Fruit fly (Drosophila melanogaster) whole organism, pupa: ENCODE data around the gene CG11349.
A peak's percentile ranks its signal among the peaks of the same experiment; 100 is the strongest.

Source experiments
- CG10348 ChIP-seq: fragments of 200-800 bp; sonication (Bioruptor generic); IDR thresholded peaks from 2 replicates; pipeline ENCODE4 v1.3.6; 2022; ENCODE audit warnings: missing biosample characterization, missing genetic modification characterization
- CG12605 ChIP-seq: fragments of 200-800 bp; sonication (Bioruptor generic); IDR thresholded peaks from 2 replicates; pipeline ENCODE4 v1.3.6; 2022; ENCODE audit warnings: missing biosample characterization, missing genetic modification characterization
- CG13204 ChIP-seq: fragments of 200-800 bp; sonication (Bioruptor generic); optimal IDR thresholded peaks from 2 replicates; lab custom pipeline; 2018; ENCODE audit warnings: missing biosample characterization, mild to moderate bottlenecking, missing genetic modification characterization, moderate library complexity
- CG14655 ChIP-seq: fragments of 200-800 bp; sonication (Bioruptor generic); optimal IDR thresholded peaks from 3 replicates; lab custom pipeline; 2017; ENCODE audit warnings: mild to moderate bottlenecking, missing biosample characterization, missing genetic modification reagents, missing genetic modification characterization
- CG15710 ChIP-seq: fragments of 200-800 bp; sonication (Bioruptor generic); optimal IDR thresholded peaks from 2 replicates; lab custom pipeline; 2018; ENCODE audit warnings: missing biosample characterization, mild to moderate bottlenecking, missing genetic modification characterization, moderate library complexity
- CG17806 ChIP-seq: fragments of 200-800 bp; sonication (Bioruptor generic); optimal IDR thresholded peaks from 2 replicates; lab custom pipeline; 2018; ENCODE audit warnings: missing biosample characterization, mild to moderate bottlenecking, missing genetic modification characterization, moderate library complexity
- CG32121 ChIP-seq: fragments of 200-800 bp; sonication (Bioruptor generic); IDR thresholded peaks from 2 replicates; pipeline ENCODE4 v1.3.6; 2022; ENCODE audit warnings: missing biosample characterization, missing genetic modification characterization
- CG34367 ChIP-seq: fragments of 200-800 bp; sonication (Bioruptor generic); optimal IDR thresholded peaks from 2 replicates; lab custom pipeline; 2018; ENCODE audit warnings: missing biosample characterization, mild to moderate bottlenecking, missing genetic modification characterization
- CG4496 ChIP-seq: fragments of 200-800 bp; sonication (Bioruptor generic); IDR thresholded peaks from 3 replicates; pipeline ENCODE4 v1.3.6; 2022; ENCODE audit warnings: missing biosample characterization, missing genetic modification characterization
- CG8159 ChIP-seq: fragments of 200-800 bp; sonication (Bioruptor generic); optimal IDR thresholded peaks from 3 replicates; lab custom pipeline; 2018; ENCODE audit warnings: missing biosample characterization, mild to moderate bottlenecking, missing genetic modification characterization, moderate library complexity
- CG8301 ChIP-seq: fragments of 200-800 bp; sonication (Bioruptor generic); optimal IDR thresholded peaks from 2 replicates; lab custom pipeline; 2018; ENCODE audit warnings: missing biosample characterization, mild to moderate bottlenecking, missing genetic modification characterization
- CG9948 ChIP-seq: fragments of 200-800 bp; sonication (Bioruptor generic); optimal IDR thresholded peaks from 2 replicates; lab custom pipeline; 2018; ENCODE audit warnings: missing biosample characterization, mild to moderate bottlenecking, missing genetic modification characterization, moderate library complexity
- D1 ChIP-seq: fragments of 200-800 bp; sonication (Bioruptor generic); optimal IDR thresholded peaks from 2 replicates; lab custom pipeline; 2018; ENCODE audit warnings: missing biosample characterization, mild to moderate bottlenecking, missing genetic modification characterization, moderate library complexity
- EcR ChIP-seq: fragments of 200-800 bp; sonication (Bioruptor generic); optimal IDR thresholded peaks from 3 replicates; lab custom pipeline; 2019; ENCODE audit warnings: missing biosample characterization, missing genetic modification characterization, mild to moderate bottlenecking, moderate library complexity, missing genetic modification reagents
- Ets98B ChIP-seq: fragments of 200-800 bp; sonication (Bioruptor generic); IDR thresholded peaks from 2 replicates; pipeline ENCODE4 v1.3.6; 2022; ENCODE audit warnings: missing biosample characterization, missing genetic modification characterization
- Pif1A ChIP-seq: fragments of 200-800 bp; sonication (Bioruptor generic); optimal IDR thresholded peaks from 3 replicates; lab custom pipeline; 2016; ENCODE audit warnings: missing biosample characterization, missing genetic modification characterization
- Pif1B ChIP-seq: fragments of 200-800 bp; sonication (Bioruptor generic); optimal IDR thresholded peaks from 3 replicates; lab custom pipeline; 2016; ENCODE audit warnings: missing biosample characterization, missing genetic modification characterization
- Snoo ChIP-seq: fragments of 200-800 bp; sonication (Bioruptor generic); optimal IDR thresholded peaks from 3 replicates; lab custom pipeline; 2017; ENCODE audit warnings: missing biosample characterization, mild to moderate bottlenecking, missing genetic modification characterization, inconsistent platforms
- fd96Ca ChIP-seq: fragments of 200-800 bp; sonication (Bioruptor generic); IDR thresholded peaks from 3 replicates; pipeline ENCODE4 v1.3.6; 2022; ENCODE audit warnings: missing biosample characterization, missing genetic modification characterization
- gl ChIP-seq: fragments of 200-800 bp; sonication (Bioruptor generic); optimal IDR thresholded peaks from 2 replicates; lab custom pipeline; 2018; ENCODE audit warnings: missing biosample characterization, mild to moderate bottlenecking, missing genetic modification characterization
- rn ChIP-seq: fragments of 200-800 bp; sonication (Bioruptor generic); IDR thresholded peaks from 2 replicates; pipeline ENCODE4 v1.3.6; 2022; ENCODE audit warnings: missing biosample characterization, missing genetic modification characterization

CG11349 gene

DNA sequence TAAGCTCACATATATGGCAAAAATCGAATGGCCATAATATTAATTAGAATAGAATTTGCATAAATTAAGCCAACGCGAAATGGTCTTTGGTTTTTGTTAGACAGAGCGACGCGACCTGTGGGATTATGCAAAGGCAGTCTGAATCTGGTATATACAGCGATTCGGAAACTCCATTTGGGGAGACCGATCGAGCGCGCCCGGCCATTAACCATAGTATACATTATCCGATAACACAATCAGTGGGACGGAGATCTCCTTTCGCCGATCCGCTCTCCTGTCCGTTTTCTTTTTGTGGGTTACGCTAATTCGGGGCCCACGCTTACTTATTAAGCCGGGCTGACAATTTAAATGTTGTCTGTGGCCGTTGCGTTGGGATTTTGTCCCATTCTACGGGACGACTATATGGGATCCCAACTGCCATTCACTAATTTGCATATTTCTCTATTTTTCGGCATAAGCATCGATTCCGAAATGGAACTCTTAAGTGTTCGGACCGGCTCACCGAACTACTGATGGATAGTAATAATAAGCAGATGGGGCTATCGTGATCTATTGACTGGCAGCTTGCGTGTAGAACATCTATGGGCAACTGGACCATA lies 4.9 kb downstream of the CG11349 start:
- TF ChIP-seq gl (tag; lab: Kevin White, UChicago) (no peak), CG8301 (no peak), Pif1B (GFP tag; lab: Kevin White, UChicago) (no peak), Snoo (no peak), Pif1A (no peak), CG12605 (GFP tag; lab: Robert Waterston, UW) (no peak)

DNA sequence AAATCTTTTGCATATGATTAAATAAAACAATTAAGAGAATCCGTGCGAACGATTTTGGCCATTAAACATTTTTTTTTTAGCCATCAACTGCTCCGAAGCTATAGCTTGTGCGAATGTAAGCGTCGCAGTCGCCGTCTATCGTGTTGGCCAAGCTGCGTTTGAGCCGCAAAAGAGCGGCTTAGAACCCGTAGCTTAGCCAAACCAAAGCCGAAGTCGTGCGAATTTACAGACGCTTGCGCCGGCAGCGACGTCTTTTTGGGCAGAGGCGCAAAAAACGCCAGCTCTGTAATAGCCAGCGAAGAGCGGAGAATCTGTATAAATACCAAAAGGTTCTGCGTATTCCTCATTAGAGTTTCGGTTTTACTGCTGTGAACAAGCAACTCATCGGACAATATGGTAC lies 7.1 kb downstream of the CG11349 start, which contains the start of gene CG7465:
CG7465 (plus strand) TSS at position 346 of the 400 bp plus-strand sequence.
- TF ChIP-seq CG15710 (tag; lab: Kevin White, UChicago) (no peak), CG17806 (tag; lab: Kevin White, UChicago) (no peak), Ets98B (GFP tag; lab: Robert Waterston, UW) (no peak), EcR (no peak), Pif1A (no peak), Snoo (no peak), D1 (tag; lab: Kevin White, UChicago) (no peak), CG10348 (GFP tag; lab: Robert Waterston, UW) (no peak), gl (tag; lab: Kevin White, UChicago) (no peak), CG9948 (no peak), rn (GFP tag; lab: Robert Waterston, UW) (no peak), CG8159 (no peak), CG32121 (GFP tag; lab: Robert Waterston, UW) (no peak), CG8301 (no peak), CG4496 (no peak), fd96Ca (GFP tag; lab: Robert Waterston, UW) (no peak), CG34367 (tag; lab: Kevin White, UChicago) (no peak)
- TF ChIP-seq, all 21 proteins: peak for 0

DNA sequence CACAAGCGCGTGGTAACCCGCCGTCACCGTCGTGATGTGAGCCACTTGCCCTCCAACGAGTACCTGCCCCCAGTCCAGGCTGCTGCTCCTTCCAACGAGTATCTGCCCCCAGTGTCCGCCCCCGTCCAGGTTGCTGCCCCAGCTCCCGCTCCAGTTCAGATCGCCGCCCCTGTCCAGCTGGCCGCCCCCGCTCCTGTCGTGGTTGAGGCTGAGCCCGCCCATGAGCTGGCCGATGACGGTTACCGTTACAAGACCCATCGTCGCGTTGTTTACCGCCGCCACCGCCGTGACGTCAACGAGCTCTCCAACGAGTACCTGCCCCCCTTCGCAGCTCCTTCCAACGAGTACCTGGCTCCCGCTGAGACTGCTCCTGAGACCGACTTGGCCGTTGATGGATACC lies 7.9 kb downstream of the CG11349 start:
- TF ChIP-seq CG14655 (GFP tag; lab: Kevin White, UChicago) (no peak), CG12605 (GFP tag; lab: Robert Waterston, UW) (no peak), CG4496 (0 out of 3 replicates have a peak, but pooled peaks have one; percentile 13), fd96Ca (GFP tag; lab: Robert Waterston, UW) (peak; percentile 52; the same call in 1 of the 3 replicates), Snoo (no peak), EcR (no peak), rn (GFP tag; lab: Robert Waterston, UW) (no peak), Pif1B (GFP tag; lab: Kevin White, UChicago) (no peak), CG15710 (tag; lab: Kevin White, UChicago) (no peak), CG32121 (GFP tag; lab: Robert Waterston, UW) (no peak), CG8301 (no peak), CG8159 (no peak)

DNA sequence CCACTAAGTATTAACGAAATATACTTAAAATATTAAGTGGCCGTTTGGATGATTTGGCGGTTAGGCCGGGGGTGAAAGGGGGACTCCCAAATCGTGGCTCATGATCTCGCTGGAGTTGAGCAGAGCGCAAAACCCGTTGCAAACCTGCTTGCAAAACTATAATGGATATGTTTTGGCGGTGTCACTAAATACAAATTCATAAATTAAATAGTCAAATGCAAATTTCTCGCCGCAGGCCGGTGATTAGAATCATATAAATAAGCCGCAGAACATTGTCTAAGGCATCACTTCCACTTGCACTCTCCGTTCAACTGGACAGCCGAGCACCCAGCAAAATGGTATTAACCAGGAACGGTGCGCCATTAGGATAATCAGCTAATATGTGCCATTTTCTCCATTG lies 9.6 kb downstream of the CG11349 start, which contains the start of gene CG11350:
CG11350 (plus strand) TSS at position 301 of the 400 bp plus-strand sequence.
- no peak for TF ChIP-seq CG17806 (tag; lab: Kevin White, UChicago)
- no peak for TF ChIP-seq Ets98B (GFP tag; lab: Robert Waterston, UW)
- no peak for TF ChIP-seq CG13204 (GFP tag; lab: Kevin White, UChicago)
- no peak for TF ChIP-seq D1 (tag; lab: Kevin White, UChicago)
- no peak for TF ChIP-seq CG9948
- TF ChIP-seq CG4496 = no peak
- no peak for TF ChIP-seq Snoo
- no peak for TF ChIP-seq CG12605 (GFP tag; lab: Robert Waterston, UW)
- TF ChIP-seq gl (tag; lab: Kevin White, UChicago) = no peak
- no peak for TF ChIP-seq Pif1B (GFP tag; lab: Kevin White, UChicago)

DNA sequence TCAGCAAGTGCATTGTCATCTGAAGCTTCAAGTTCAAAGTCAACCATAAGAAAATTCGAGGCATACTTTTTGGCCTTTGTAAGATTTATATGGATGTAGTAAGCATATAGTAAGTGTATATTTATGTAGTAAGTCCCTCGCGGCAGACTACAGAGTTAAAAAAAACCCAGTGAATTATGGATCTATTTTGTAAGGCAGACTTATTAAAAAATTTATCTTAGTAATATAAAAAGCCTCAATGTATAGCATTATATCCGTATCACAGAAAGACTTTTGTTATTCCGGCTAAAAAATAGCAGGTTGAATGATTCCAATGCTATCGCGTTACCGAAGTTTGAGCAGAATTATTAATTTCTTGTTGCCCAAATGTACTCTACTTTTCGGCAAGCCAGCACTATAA lies 11.8 kb downstream of the CG11349 start:
- no peak for TF ChIP-seq Snoo
- TF ChIP-seq EcR = peak; percentile 63

DNA sequence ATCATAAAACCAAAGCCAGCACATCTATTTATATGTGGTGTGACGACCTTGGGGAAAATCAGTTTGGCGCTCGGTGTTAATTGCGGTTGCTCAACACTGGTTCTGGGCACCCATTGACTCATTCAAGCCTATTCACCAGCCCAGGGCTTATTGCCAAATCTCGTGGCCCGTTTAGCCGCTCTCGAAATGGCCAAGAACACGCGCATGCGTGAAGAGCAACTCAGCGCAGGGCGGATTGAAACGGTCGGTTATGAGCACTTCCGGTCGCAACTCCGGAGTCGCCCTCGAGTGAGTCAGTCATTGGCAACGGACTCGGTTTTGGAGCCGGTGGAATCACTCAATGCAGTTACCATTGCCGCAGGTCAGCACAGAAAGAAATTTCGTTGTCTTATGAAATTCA lies 16.6 kb downstream of the CG11349 start:
- TF ChIP-seq CG34367 (tag; lab: Kevin White, UChicago) = no peak
- no peak for TF ChIP-seq rn (GFP tag; lab: Robert Waterston, UW)
- TF ChIP-seq CG8159 = no peak
- no peak for TF ChIP-seq CG12605 (GFP tag; lab: Robert Waterston, UW)
- TF ChIP-seq gl (tag; lab: Kevin White, UChicago) = no peak
- TF ChIP-seq Snoo = no peak
- no peak for TF ChIP-seq CG17806 (tag; lab: Kevin White, UChicago)
- no peak for TF ChIP-seq CG15710 (tag; lab: Kevin White, UChicago)
- TF ChIP-seq CG14655 (GFP tag; lab: Kevin White, UChicago) = no peak
- TF ChIP-seq CG32121 (GFP tag; lab: Robert Waterston, UW) = no peak
- no peak for TF ChIP-seq EcR
- TF ChIP-seq CG9948 = no peak
- TF ChIP-seq Pif1A = no peak
- no peak for TF ChIP-seq CG4496
- TF ChIP-seq CG13204 (GFP tag; lab: Kevin White, UChicago) = no peak
- TF ChIP-seq CG10348 (GFP tag; lab: Robert Waterston, UW) = no peak
- no peak for TF ChIP-seq Ets98B (GFP tag; lab: Robert Waterston, UW)

DNA sequence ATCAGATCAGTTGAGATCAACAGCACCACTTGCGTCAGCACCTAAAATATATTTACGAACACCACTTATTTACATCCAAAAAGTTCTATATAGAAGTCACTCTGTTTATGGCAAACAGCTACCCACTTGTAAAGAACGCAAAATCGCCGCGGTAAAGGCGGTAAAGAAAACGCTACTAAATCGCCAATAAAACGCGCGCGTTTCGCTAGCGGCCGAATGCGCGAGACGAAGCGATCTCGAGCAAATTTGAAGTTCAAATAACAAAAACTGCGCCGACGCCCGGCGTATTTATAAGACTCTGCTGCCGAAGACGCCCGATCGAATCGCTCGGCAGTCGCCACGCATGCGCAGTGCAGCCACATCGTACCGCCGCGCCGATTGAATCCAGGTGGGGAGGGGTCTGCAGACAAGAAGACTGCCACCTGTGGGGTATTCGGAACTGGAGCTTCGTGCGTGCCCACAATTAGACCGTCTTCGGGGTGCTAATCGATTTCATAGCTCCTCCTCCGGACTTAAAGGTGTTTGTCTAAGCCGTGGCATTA lies 17.9 kb downstream of the CG11349 start, which contains the start of gene CG13722:
CG13722 (minus strand) TSS at position 262 of the 542 bp plus-strand sequence.
- TF ChIP-seq EcR (peak; percentile 51), fd96Ca (GFP tag; lab: Robert Waterston, UW) (no peak), D1 (tag; lab: Kevin White, UChicago) (no peak), CG8301 (no peak), CG4496 (peak; percentile 20; the same call in 1 of the 3 replicates), CG13204 (GFP tag; lab: Kevin White, UChicago) (peak; percentile 90)
- TF ChIP-seq, all 21 proteins: peak for 3
